Worm (Caenorhabditis elegans) whole organism, young adult: ENCODE measurements around the gene Y7A9D.1.
A peak's percentile ranks its signal among the peaks of the same experiment; 100 is the strongest.

Source experiments
- B0019.2 ChIP-seq: fragments of 200-800 bp; sonication (Bioruptor generic); conservative IDR thresholded peaks from 2 replicates; pipeline ENCODE4 v1.3.6; 2022; ENCODE audit warnings: missing genetic modification reagents, missing genetic modification characterization, missing compliant biosample characterization
- B0336.3 ChIP-seq: fragments of 200-800 bp; sonication (Bioruptor generic); IDR thresholded peaks from 2 replicates; pipeline ENCODE4 v1.3.6; 2022; ENCODE audit warnings: missing genetic modification characterization, missing compliant biosample characterization
- C06A6.2 ChIP-seq: fragments of 200-800 bp; sonication (Bioruptor generic); conservative IDR thresholded peaks from 2 replicates; pipeline ENCODE4 v1.3.6; 2022; ENCODE audit warnings: missing genetic modification characterization, missing compliant biosample characterization
- D2030.7 ChIP-seq: fragments of 200-800 bp; sonication (Bioruptor generic); IDR thresholded peaks from 2 replicates; pipeline ENCODE4 v1.3.6; 2022; ENCODE audit warnings: missing genetic modification reagents, missing genetic modification characterization, missing compliant biosample characterization
- F23B12.7 ChIP-seq: sonication (generic microtip); optimal IDR thresholded peaks from 2 replicates; lab custom pipeline; 2017; ENCODE audit warnings: missing genetic modification characterization, mild to moderate bottlenecking, missing compliant biosample characterization, antibody characterized with exemption, moderate library complexity; ENCODE audit not compliant: insufficient read depth
- F37B4.10 ChIP-seq: fragments of 200-800 bp; sonication (Bioruptor generic); IDR thresholded peaks from 2 replicates; pipeline ENCODE4 v1.3.6; 2022; ENCODE audit warnings: missing genetic modification characterization, missing compliant biosample characterization
- Y53F4B.3 ChIP-seq: fragments of 200-800 bp; sonication (Bioruptor generic); IDR thresholded peaks from 2 replicates; pipeline ENCODE4 v1.3.6; 2022; ENCODE audit warnings: missing genetic modification reagents, missing genetic modification characterization, missing compliant biosample characterization
- Y79H2A.3 ChIP-seq: fragments of 200-800 bp; sonication (Bioruptor generic); conservative IDR thresholded peaks from 2 replicates; pipeline ENCODE4 v1.3.6; 2022; ENCODE audit warnings: missing genetic modification reagents, missing genetic modification characterization, missing compliant biosample characterization
- Y95B8A.8 ChIP-seq: fragments of 200-800 bp; sonication (Bioruptor generic); IDR thresholded peaks from 2 replicates; pipeline ENCODE4 v1.3.6; 2022; ENCODE audit warnings: missing genetic modification reagents, missing genetic modification characterization, missing compliant biosample characterization
- akir-1 ChIP-seq: fragments of 200-800 bp; sonication (Bioruptor generic); optimal IDR thresholded peaks from 2 replicates; lab custom pipeline; 2018; ENCODE audit warnings: mild to moderate bottlenecking, missing genetic modification characterization, moderate library complexity, missing compliant biosample characterization
- aptf-2 ChIP-seq: fragments of 200-800 bp; sonication (Bioruptor generic); conservative IDR thresholded peaks from 2 replicates; pipeline ENCODE4 v1.3.6; 2022; ENCODE audit warnings: missing genetic modification reagents, missing genetic modification characterization, missing compliant biosample characterization
- aptf-3 ChIP-seq: fragments of 200-800 bp; sonication (Bioruptor generic); IDR thresholded peaks from 2 replicates; pipeline ENCODE4 v1.3.6; 2022; ENCODE audit warnings: missing genetic modification characterization, missing compliant biosample characterization
- atf-7 ChIP-seq: sonication (generic microtip); optimal IDR thresholded peaks from 2 replicates; lab custom pipeline; 2017; ENCODE audit warnings: mild to moderate bottlenecking, missing genetic modification characterization, missing compliant biosample characterization
- athp-1 ChIP-seq: sonication (generic microtip); optimal IDR thresholded peaks from 2 replicates; lab custom pipeline; 2017; ENCODE audit warnings: mild to moderate bottlenecking, missing genetic modification characterization, missing compliant biosample characterization
- attf-6 ChIP-seq: fragments of 200-800 bp; sonication (Bioruptor generic); IDR thresholded peaks from 2 replicates; pipeline ENCODE4 v1.3.6; 2022; ENCODE audit warnings: missing genetic modification reagents, missing genetic modification characterization, missing compliant biosample characterization
- ceh-40 ChIP-seq: fragments of 200-800 bp; sonication (Bioruptor generic); IDR thresholded peaks from 2 replicates; pipeline ENCODE4 v1.3.6; 2022; ENCODE audit warnings: missing genetic modification characterization, missing compliant biosample characterization
- ceh-58 ChIP-seq: fragments of 200-800 bp; sonication (Bioruptor generic); IDR thresholded peaks from 2 replicates; pipeline ENCODE4 v1.3.6; 2022; ENCODE audit warnings: missing genetic modification characterization, missing compliant biosample characterization
- ceh-79 ChIP-seq: sonication (generic microtip); optimal IDR thresholded peaks from 2 replicates; lab custom pipeline; 2017; ENCODE audit warnings: mild to moderate bottlenecking, missing genetic modification characterization, missing compliant biosample characterization
- ceh-91 ChIP-seq: fragments of 200-800 bp; sonication (Bioruptor generic); IDR thresholded peaks from 2 replicates; pipeline ENCODE4 v1.3.6; 2022; ENCODE audit warnings: missing genetic modification reagents, missing genetic modification characterization, missing compliant biosample characterization
- efl-1 ChIP-seq: fragments of 150-350 bp; optimal IDR thresholded peaks from 2 replicates; lab custom pipeline; 2014; ENCODE audit warnings: missing biosample characterization, missing genetic modification reagents, missing genetic modification characterization
- egl-18 ChIP-seq: fragments of 200-800 bp; sonication (Bioruptor generic); IDR thresholded peaks from 2 replicates; pipeline ENCODE4 v1.3.6; 2022; ENCODE audit warnings: missing genetic modification reagents, missing genetic modification characterization, missing compliant biosample characterization
- egl-44 ChIP-seq: fragments of 200-800 bp; sonication (Bioruptor generic); IDR thresholded peaks from 2 replicates; pipeline ENCODE4 v1.3.6; 2022; ENCODE audit warnings: missing genetic modification reagents, missing genetic modification characterization, missing compliant biosample characterization
- gei-17 ChIP-seq: fragments of 200-800 bp; sonication (Bioruptor generic); optimal IDR thresholded peaks from 2 replicates; lab custom pipeline; 2018; ENCODE audit warnings: mild to moderate bottlenecking, missing genetic modification characterization, missing compliant biosample characterization
- him-1 ChIP-seq: sonication (generic microtip); optimal IDR thresholded peaks from 2 replicates; lab custom pipeline; 2016; ENCODE audit warnings: missing genotype, missing genetic modification reagents, missing genetic modification characterization, missing compliant biosample characterization
- hlh-12 ChIP-seq: sonication (generic microtip); optimal IDR thresholded peaks from 2 replicates; lab custom pipeline; 2016; ENCODE audit warnings: missing genetic modification characterization, missing compliant biosample characterization
- hlh-26 ChIP-seq: fragments of 200-800 bp; sonication (Bioruptor generic); conservative IDR thresholded peaks from 2 replicates; pipeline ENCODE4 v1.3.6; 2022; ENCODE audit warnings: missing genetic modification reagents, missing genetic modification characterization, missing compliant biosample characterization
- hmg-20 ChIP-seq: fragments of 200-800 bp; sonication (Bioruptor generic); IDR thresholded peaks from 2 replicates; pipeline ENCODE4 v1.3.6; 2022; ENCODE audit warnings: missing genetic modification reagents, missing genetic modification characterization, missing compliant biosample characterization
- hsf-1 ChIP-seq: fragments of 200-800 bp; sonication (Bioruptor generic); IDR thresholded peaks from 2 replicates; pipeline ENCODE4 v1.3.6; 2022; ENCODE audit warnings: missing genetic modification reagents, missing genetic modification characterization, missing compliant biosample characterization
- lag-1 ChIP-seq: fragments of 200-800 bp; sonication (Bioruptor generic); IDR thresholded peaks from 2 replicates; pipeline ENCODE4 v1.3.6; 2022; ENCODE audit warnings: missing genetic modification reagents, missing genetic modification characterization, missing compliant biosample characterization
- let-607 ChIP-seq, 2 experiments: fragments of 200-800 bp in 1 of 2; sonication (Bioruptor generic) in 1 of 2; sonication (generic microtip) in 1 of 2; optimal IDR thresholded peaks; 2 replicates each; lab custom pipeline; 2016 to 2018; ENCODE audit warnings: mild to moderate bottlenecking in 2 of 2, missing compliant biosample characterization in 2 of 2, missing genetic modification characterization in 2 of 2, moderate library complexity in 2 of 2, missing genotype in 1 of 2
- lin-40 ChIP-seq: sonication (generic microtip); optimal IDR thresholded peaks from 2 replicates; lab custom pipeline; 2016; ENCODE audit warnings: missing genetic modification characterization, mild to moderate bottlenecking, missing compliant biosample characterization, missing genotype, missing genetic modification reagents
- lir-1 ChIP-seq: fragments of 200-800 bp; sonication (Bioruptor generic); conservative IDR thresholded peaks from 2 replicates; pipeline ENCODE4 v1.3.6; 2022; ENCODE audit warnings: missing genetic modification reagents, missing genetic modification characterization, missing compliant biosample characterization
- lsl-1 ChIP-seq: fragments of 200-800 bp; sonication (Bioruptor generic); optimal IDR thresholded peaks from 2 replicates; lab custom pipeline; 2018; ENCODE audit warnings: mild to moderate bottlenecking, missing genetic modification characterization, moderate library complexity, missing compliant biosample characterization
- madf-8 ChIP-seq: fragments of 200-800 bp; sonication (Bioruptor generic); conservative IDR thresholded peaks from 2 replicates; pipeline ENCODE4 v1.3.6; 2022; ENCODE audit warnings: missing genetic modification reagents, missing genetic modification characterization, missing compliant biosample characterization
- mcd-1 ChIP-seq: fragments of 200-800 bp; sonication (Bioruptor generic); IDR thresholded peaks from 2 replicates; pipeline ENCODE4 v1.3.6; 2022; ENCODE audit warnings: missing genetic modification reagents, missing genetic modification characterization, missing compliant biosample characterization
- mel-28 ChIP-seq: sonication (generic microtip); optimal IDR thresholded peaks from 2 replicates; lab custom pipeline; 2016; ENCODE audit warnings: borderline replicate concordance, mild to moderate bottlenecking, missing genetic modification characterization, missing compliant biosample characterization
- nhr-80 ChIP-seq: sonication (generic microtip); optimal IDR thresholded peaks from 2 replicates; lab custom pipeline; 2016; ENCODE audit warnings: missing genetic modification characterization, missing compliant biosample characterization
- nhr-90 ChIP-seq: sonication (generic microtip); optimal IDR thresholded peaks from 2 replicates; lab custom pipeline; 2016; ENCODE audit warnings: missing genotype, mild to moderate bottlenecking, missing genetic modification characterization, missing compliant biosample characterization
- rcor-1 ChIP-seq: fragments of 200-800 bp; sonication (Bioruptor generic); IDR thresholded peaks from 2 replicates; pipeline ENCODE4 v1.3.6; 2022; ENCODE audit warnings: missing genetic modification reagents, missing genetic modification characterization, missing compliant biosample characterization
- snpc-1.1 ChIP-seq: sonication (generic microtip); optimal IDR thresholded peaks from 2 replicates; lab custom pipeline; 2017; ENCODE audit warnings: missing genetic modification characterization, mild to moderate bottlenecking, missing compliant biosample characterization, antibody characterized with exemption, moderate library complexity, missing genotype, missing genetic modification reagents; ENCODE audit not compliant: insufficient read depth
- tbp1 ChIP-seq: fragments of 200-800 bp; sonication (Bioruptor generic); optimal IDR thresholded peaks from 2 replicates; lab custom pipeline; 2018; ENCODE audit warnings: mild to moderate bottlenecking, missing genetic modification characterization, missing compliant biosample characterization
- zfh-2 ChIP-seq: fragments of 200-800 bp; sonication (Bioruptor generic); conservative IDR thresholded peaks from 2 replicates; pipeline ENCODE4 v1.3.6; 2022; ENCODE audit warnings: missing genetic modification reagents, missing genetic modification characterization, missing compliant biosample characterization
- zim-3 ChIP-seq: sonication (generic microtip); optimal IDR thresholded peaks from 2 replicates; lab custom pipeline; 2017; ENCODE audit warnings: mild to moderate bottlenecking, missing genetic modification characterization, moderate library complexity, missing compliant biosample characterization
- ztf-18 ChIP-seq: sonication (generic microtip); optimal IDR thresholded peaks from 2 replicates; lab custom pipeline; 2016; ENCODE audit warnings: missing genotype, mild to moderate bottlenecking, missing genetic modification characterization, missing compliant biosample characterization
- ztf-25 ChIP-seq: fragments of 200-800 bp; sonication (Bioruptor generic); IDR thresholded peaks from 2 replicates; pipeline ENCODE4 v1.3.6; 2022; ENCODE audit warnings: missing genetic modification reagents, missing genetic modification characterization, missing compliant biosample characterization
- ztf-26 ChIP-seq: sonication (generic microtip); optimal IDR thresholded peaks from 2 replicates; lab custom pipeline; 2017; ENCODE audit warnings: missing genetic modification characterization, missing compliant biosample characterization
- ztf-28 ChIP-seq: fragments of 200-800 bp; sonication (Bioruptor generic); IDR thresholded peaks from 2 replicates; pipeline ENCODE4 v1.3.6; 2022; ENCODE audit warnings: missing genetic modification reagents, missing genetic modification characterization, missing compliant biosample characterization

Gene Y7A9D.1

DNA sequence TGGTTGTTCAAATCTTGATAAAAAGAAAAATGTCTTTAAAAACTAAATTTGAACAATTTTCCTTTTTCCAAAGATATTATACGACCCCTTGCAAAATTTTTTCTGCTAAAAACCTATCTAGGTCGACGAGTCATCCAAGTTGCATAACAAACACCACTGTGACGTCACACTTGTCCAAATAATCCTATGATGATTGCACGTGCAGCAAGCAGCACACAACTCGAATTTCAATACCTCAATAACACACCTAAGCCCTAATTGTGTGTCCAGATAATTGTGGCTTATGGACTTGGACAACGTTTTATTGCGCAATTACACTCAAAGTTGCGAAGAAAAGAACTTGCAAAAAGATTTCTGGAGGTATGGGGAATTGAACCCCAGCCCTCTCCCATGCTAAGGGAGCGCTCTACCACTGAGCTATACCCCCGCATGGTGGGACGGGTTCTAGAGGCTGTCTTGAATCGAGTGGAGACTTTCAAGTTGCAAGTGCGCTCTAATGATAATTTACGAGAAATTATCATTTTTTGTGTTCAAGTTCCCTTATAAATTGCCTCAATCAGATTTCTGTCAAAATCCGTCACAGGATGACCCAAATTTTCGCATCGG, 6.9 kb upstream of the Y7A9D.1 start (continued):
- TF ChIP-seq snpc-1.1 (tag; lab: Kevin White, UChicago) (peak; percentile 60), lag-1 (GFP tag; lab: Robert Waterston, UW) (no peak), let-607 (tag; optimal IDR thresholded peaks at IDR 0.05; lab: Kevin White, UChicago) (peak in 1 of 2 experiments; percentile 45), ztf-28 (peak; percentile 73), hsf-1 (GFP tag; lab: Robert Waterston, UW) (peak; percentile 49; the same call in 1 of the 2 replicates), tbp1 (GFP tag; lab: Kevin White, UChicago) (peak; percentile 94), mcd-1 (peak; percentile 99), gei-17 (GFP tag; lab: Kevin White, UChicago) (no peak), F37B4.10 (no peak), ztf-26 (peak; percentile 58), madf-8 (GFP tag; lab: Robert Waterston, UW) (0 out of 2 replicates have a peak, but pooled peaks have one; percentile 22), athp-1 (tag; lab: Kevin White, UChicago) (peak; percentile 40), Y95B8A.8 (GFP tag; lab: Robert Waterston, UW) (no peak), rcor-1 (GFP tag; lab: Robert Waterston, UW) (peak; percentile 89), akir-1 (peak; percentile 48), ceh-40 (peak; percentile 78), attf-6 (peak; percentile 99), Y79H2A.3 (GFP tag; lab: Robert Waterston, UW) (no peak), aptf-3 (GFP tag; lab: Robert Waterston, UW) (peak; percentile 82; the same call in 1 of the 2 replicates), Y53F4B.3 (GFP tag; lab: Robert Waterston, UW) (peak; percentile 45; the same call in 1 of the 2 replicates), ztf-25 (GFP tag; lab: Robert Waterston, UW) (no peak), zfh-2 (GFP tag; lab: Robert Waterston, UW) (peak; percentile 52; the same call in 1 of the 2 replicates), atf-7 (tag; lab: Kevin White, UChicago) (peak; percentile 58), egl-18 (GFP tag; lab: Robert Waterston, UW) (no peak), lin-40 (peak; percentile 81), F23B12.7 (tag; lab: Kevin White, UChicago) (peak; percentile 85), hmg-20 (GFP tag; lab: Robert Waterston, UW) (peak; percentile 87; the same call in 1 of the 2 replicates), ztf-18 (tag; lab: Kevin White, UChicago) (peak; percentile 84), zim-3 (peak; percentile 5), nhr-80 (peak; percentile 38), lir-1 (GFP tag; lab: Robert Waterston, UW) (peak; percentile 79), efl-1 (GFP tag; lab: Kevin White, UChicago) (peak; percentile 16), mel-28 (tag; lab: Kevin White, UChicago) (no peak), B0019.2 (GFP tag; lab: Robert Waterston, UW) (peak; percentile 39; the same call in 1 of the 2 replicates), nhr-90 (tag; lab: Kevin White, UChicago) (peak; percentile 77), ceh-91 (GFP tag; lab: Robert Waterston, UW) (no peak), lsl-1 (GFP tag; lab: Kevin White, UChicago) (peak; percentile 50), ceh-58 (GFP tag; lab: Robert Waterston, UW) (no peak), D2030.7 (GFP tag; lab: Robert Waterston, UW) (peak; percentile 81), hlh-26 (GFP tag; lab: Robert Waterston, UW) (no peak), him-1 (tag; lab: Kevin White, UChicago) (peak; percentile 57), egl-44 (0 out of 2 replicates have a peak, but pooled peaks have one; percentile 70), C06A6.2 (GFP tag; lab: Robert Waterston, UW) (no peak), B0336.3 (GFP tag; lab: Robert Waterston, UW) (peak; percentile 87), hlh-12 (tag; lab: Kevin White, UChicago) (peak; percentile 15), ceh-79 (tag; lab: Kevin White, UChicago) (peak; percentile 24), aptf-2 (GFP tag; lab: Robert Waterston, UW) (0 out of 2 replicates have a peak, but pooled peaks have one; percentile 16)
